Worm (Caenorhabditis elegans) whole organism, L4 larva: ENCODE measurements around the gene C35B1.5.

Experiments used
- F37D6.2 ChIP-seq: sonication (generic microtip); optimal IDR thresholded peaks from 2 replicates; lab custom pipeline; 2016; ENCODE audit warnings: mild to moderate bottlenecking, missing genetic modification characterization, missing compliant biosample characterization
- R02D3.7 ChIP-seq: fragments of 150-350 bp; sonication (generic microtip); optimal IDR thresholded peaks from 3 replicates; lab custom pipeline; 2014; ENCODE audit warnings: missing biosample characterization, missing genetic modification characterization
- T26A8.4 ChIP-seq: fragments of 200-800 bp; sonication (Bioruptor generic); IDR thresholded peaks from 2 replicates; pipeline ENCODE4 v1.3.6; 2022; ENCODE audit warnings: missing genetic modification characterization, missing compliant biosample characterization
- Y75B8A.6 ChIP-seq: fragments of 200-800 bp; sonication (Bioruptor generic); IDR thresholded peaks from 2 replicates; pipeline ENCODE4 v1.3.6; 2022; ENCODE audit warnings: missing genetic modification reagents, missing genetic modification characterization, missing compliant biosample characterization
- aha-1 ChIP-seq: fragments of 150-350 bp; peaks from one replicate; lab custom pipeline; 2014; ENCODE audit warnings: missing biosample characterization, missing genetic modification characterization
- ama-1 ChIP-seq: fragments of 150-350 bp; optimal IDR thresholded peaks from 2 replicates; lab custom pipeline; 2014; ENCODE audit warnings: inconsistent platforms, mixed read lengths
- attf-4 ChIP-seq: sonication (generic microtip); optimal IDR thresholded peaks from 3 replicates; lab custom pipeline; 2017; ENCODE audit warnings: missing biosample characterization, missing genetic modification characterization
- ceh-20 ChIP-seq: fragments of 200-800 bp; sonication (Bioruptor generic); IDR thresholded peaks from 2 replicates; pipeline ENCODE4 v1.3.6; 2022; ENCODE audit warnings: missing genetic modification reagents, missing genetic modification characterization, missing compliant biosample characterization
- ceh-28 ChIP-seq: fragments of 150-350 bp; optimal IDR thresholded peaks from 2 replicates; lab custom pipeline; 2014; ENCODE audit warnings: missing biosample characterization, missing genetic modification reagents, missing genetic modification characterization
- ceh-62 ChIP-seq: sonication (generic microtip); optimal IDR thresholded peaks from 2 replicates; lab custom pipeline; 2017; ENCODE audit warnings: missing biosample characterization, missing genetic modification characterization
- ces-1 ChIP-seq: fragments of 150-350 bp; sonication (generic microtip); optimal IDR thresholded peaks from 4 replicates; lab custom pipeline; 2014; ENCODE audit warnings: missing biosample characterization, missing genetic modification reagents, missing genetic modification characterization
- ctbp-1 ChIP-seq: fragments of 200-800 bp; sonication (Bioruptor generic); IDR thresholded peaks from 2 replicates; pipeline ENCODE4 v1.3.6; 2022; ENCODE audit warnings: missing genetic modification reagents, missing genetic modification characterization, missing compliant biosample characterization
- daf-16 ChIP-seq, 3 experiments: sonication (generic microtip); optimal IDR thresholded peaks; 2 replicates each; lab custom pipeline; 2016 to 2017; ENCODE audit warnings: missing genetic modification characterization in 3 of 3, missing genetic modification reagents in 3 of 3, mild to moderate bottlenecking in 2 of 3, missing compliant biosample characterization in 2 of 3, missing biosample characterization in 1 of 3, moderate library complexity in 1 of 3
- dmd-6 ChIP-seq: fragments of 200-800 bp; sonication (Bioruptor generic); IDR thresholded peaks from 2 replicates; pipeline ENCODE4 v1.3.6; 2022; ENCODE audit warnings: missing genetic modification reagents, missing genetic modification characterization, missing compliant biosample characterization
- dpl-1 ChIP-seq: fragments of 150-350 bp; optimal IDR thresholded peaks from 2 replicates; lab custom pipeline; 2014; ENCODE audit warnings: missing biosample characterization, missing genetic modification reagents, missing genetic modification characterization
- duxl-1 ChIP-seq: sonication (generic microtip); optimal IDR thresholded peaks from 2 replicates; lab custom pipeline; 2016; ENCODE audit warnings: mild to moderate bottlenecking, missing genetic modification characterization, moderate library complexity, missing compliant biosample characterization; ENCODE audit not compliant: poor library complexity
- dve-1 ChIP-seq: sonication (generic microtip); optimal IDR thresholded peaks from 2 replicates; lab custom pipeline; 2017; ENCODE audit warnings: antibody characterized with exemption, mild to moderate bottlenecking, missing genetic modification characterization, missing compliant biosample characterization; ENCODE audit not compliant: insufficient read depth
- egl-43 ChIP-seq: fragments of 200-800 bp; sonication (Bioruptor generic); IDR thresholded peaks from 2 replicates; pipeline ENCODE4 v1.3.6; 2022; ENCODE audit warnings: missing genetic modification reagents, missing genetic modification characterization, missing compliant biosample characterization
- hif-1 ChIP-seq, 2 experiments: sonication (generic microtip); optimal IDR thresholded peaks; 2 replicates each; lab custom pipeline; 2016 to 2017; ENCODE audit warnings: missing compliant biosample characterization in 2 of 2, missing genetic modification characterization in 2 of 2, missing genetic modification reagents in 2 of 2, missing genotype in 2 of 2, mild to moderate bottlenecking in 1 of 2
- hlh-11 ChIP-seq: fragments of 200-800 bp; sonication (Bioruptor generic); optimal IDR thresholded peaks from 2 replicates; lab custom pipeline; 2018; ENCODE audit warnings: mild to moderate bottlenecking, missing genetic modification characterization, missing compliant biosample characterization
- hlh-30 ChIP-seq: sonication (generic microtip); optimal IDR thresholded peaks from 2 replicates; lab custom pipeline; 2017; ENCODE audit warnings: antibody characterized with exemption, mild to moderate bottlenecking, missing genetic modification characterization, missing compliant biosample characterization; ENCODE audit not compliant: insufficient read depth
- hmg-1.1 ChIP-seq: fragments of 200-800 bp; sonication (Bioruptor generic); IDR thresholded peaks from 2 replicates; pipeline ENCODE4 v1.3.6; 2022; ENCODE audit warnings: missing genetic modification reagents, missing genetic modification characterization, missing compliant biosample characterization
- lin-1 ChIP-seq: fragments of 200-800 bp; sonication (Bioruptor generic); IDR thresholded peaks from 2 replicates; pipeline ENCODE4 v1.3.6; 2022; ENCODE audit warnings: missing genetic modification reagents, missing genetic modification characterization, missing compliant biosample characterization
- lin-13 ChIP-seq: fragments of 150-350 bp; optimal IDR thresholded peaks from 2 replicates; lab custom pipeline; 2014; ENCODE audit warnings: missing biosample characterization, missing genetic modification reagents, missing genetic modification characterization
- lin-38 ChIP-seq: fragments of 200-800 bp; sonication (Bioruptor generic); IDR thresholded peaks from 2 replicates; pipeline ENCODE4 v1.3.6; 2022; ENCODE audit warnings: missing genetic modification reagents, missing genetic modification characterization, missing compliant biosample characterization
- lsy-2 ChIP-seq, 2 experiments: fragments of 150-350 bp in 1 of 2; sonication (generic microtip) in 1 of 2; optimal IDR thresholded peaks; 2 replicates each; lab custom pipeline; 2014 to 2017; ENCODE audit warnings: missing biosample characterization in 2 of 2, missing genetic modification characterization in 2 of 2
- madf-9 ChIP-seq: fragments of 200-800 bp; sonication (Bioruptor generic); conservative IDR thresholded peaks from 2 replicates; pipeline ENCODE4 v1.3.6; 2022; ENCODE audit warnings: missing genetic modification reagents, missing genetic modification characterization, missing compliant biosample characterization
- mdl-1 ChIP-seq, 2 experiments: fragments of 150-350 bp in 1 of 2; sonication (generic microtip) in 1 of 2; optimal IDR thresholded peaks; 2 replicates each; lab custom pipeline; 2014 to 2017; ENCODE audit warnings: missing biosample characterization in 2 of 2, missing genetic modification characterization in 2 of 2
- mep-1 ChIP-seq: fragments of 150-350 bp; sonication (generic microtip); optimal IDR thresholded peaks from 3 replicates; lab custom pipeline; 2014; ENCODE audit warnings: missing biosample characterization, missing genetic modification characterization
- mes-2 ChIP-seq: sonication (generic microtip); optimal IDR thresholded peaks from 2 replicates; lab custom pipeline; 2016; ENCODE audit warnings: missing genotype, mild to moderate bottlenecking, missing genetic modification characterization, missing compliant biosample characterization; ENCODE audit not compliant: poor library complexity, severe bottlenecking
- nhr-102 ChIP-seq: sonication (generic microtip); optimal IDR thresholded peaks from 2 replicates; lab custom pipeline; 2016; ENCODE audit warnings: mild to moderate bottlenecking, missing genetic modification characterization, moderate library complexity, missing compliant biosample characterization
- nhr-11 ChIP-seq: fragments of 150-350 bp; optimal IDR thresholded peaks from 2 replicates; lab custom pipeline; 2014; ENCODE audit warnings: missing biosample characterization, missing genetic modification characterization
- nhr-237 ChIP-seq: sonication (generic microtip); optimal IDR thresholded peaks from 2 replicates; lab custom pipeline; 2017; ENCODE audit warnings: missing biosample characterization, missing genetic modification characterization
- nhr-25 ChIP-seq: sonication (generic microtip); optimal IDR thresholded peaks from 2 replicates; lab custom pipeline; 2017; ENCODE audit warnings: missing genetic modification characterization, mild to moderate bottlenecking, missing compliant biosample characterization, antibody characterized with exemption, moderate library complexity, borderline replicate concordance; ENCODE audit not compliant: insufficient read depth
- nhr-28 ChIP-seq: fragments of 150-350 bp; optimal IDR thresholded peaks from 2 replicates; lab custom pipeline; 2014; ENCODE audit warnings: missing biosample characterization, missing genetic modification characterization
- nhr-48 ChIP-seq: sonication (generic microtip); optimal IDR thresholded peaks from 2 replicates; lab custom pipeline; 2016; ENCODE audit warnings: mild to moderate bottlenecking, missing genetic modification characterization, missing compliant biosample characterization
- nhr-6 ChIP-seq: fragments of 150-350 bp; optimal IDR thresholded peaks from 2 replicates; lab custom pipeline; 2014; ENCODE audit warnings: missing biosample characterization, missing genetic modification characterization
- nhr-77 ChIP-seq: fragments of 150-350 bp; optimal IDR thresholded peaks from 2 replicates; lab custom pipeline; 2014; ENCODE audit warnings: missing biosample characterization, missing genetic modification characterization
- pha-4 ChIP-seq, 2 experiments: fragments of 150-350 bp in 1 of 2; fragments of 200-800 bp in 1 of 2; sonication (Bioruptor generic) in 1 of 2; IDR thresholded peaks in 1 of 2; optimal IDR thresholded peaks in 1 of 2; 2 replicates each; pipeline versions ENCODE4 v1.3.6 to Lab custom; 2014 to 2022; ENCODE audit warnings: missing genetic modification characterization in 2 of 2, missing genetic modification reagents in 2 of 2, missing biosample characterization in 1 of 2, missing compliant biosample characterization in 1 of 2
- rbr-2 ChIP-seq: sonication (generic microtip); optimal IDR thresholded peaks from 2 replicates; lab custom pipeline; 2016; ENCODE audit warnings: missing genotype, missing genetic modification characterization, missing compliant biosample characterization
- set-16 ChIP-seq: fragments of 200-800 bp; sonication (Bioruptor generic); IDR thresholded peaks from 2 replicates; pipeline ENCODE4 v1.3.6; 2022; ENCODE audit warnings: missing genetic modification reagents, missing genetic modification characterization, missing compliant biosample characterization
- snpc-4 ChIP-seq: fragments of 150-350 bp; optimal IDR thresholded peaks from 2 replicates; lab custom pipeline; 2014; ENCODE audit warnings: missing biosample characterization, missing genetic modification characterization
- spr-1 ChIP-seq: sonication (generic microtip); optimal IDR thresholded peaks from 2 replicates; lab custom pipeline; 2016; ENCODE audit warnings: mild to moderate bottlenecking, missing genetic modification characterization, missing compliant biosample characterization
- spr-3 ChIP-seq: fragments of 200-800 bp; sonication (Bioruptor generic); optimal IDR thresholded peaks from 2 replicates; lab custom pipeline; 2018; ENCODE audit warnings: mild to moderate bottlenecking, missing genetic modification characterization, missing compliant biosample characterization
- tag-97 ChIP-seq: fragments of 200-800 bp; sonication (Bioruptor generic); IDR thresholded peaks from 2 replicates; pipeline ENCODE4 v1.3.6; 2022; ENCODE audit warnings: missing genetic modification characterization, missing compliant biosample characterization
- tra-1 ChIP-seq: fragments of 200-800 bp; sonication (Bioruptor generic); IDR thresholded peaks from 2 replicates; pipeline ENCODE4 v1.3.6; 2022; ENCODE audit warnings: missing genetic modification reagents, missing genetic modification characterization, missing compliant biosample characterization
- zfp-2 ChIP-seq: sonication (generic microtip); optimal IDR thresholded peaks from 2 replicates; lab custom pipeline; 2016; ENCODE audit warnings: mild to moderate bottlenecking, missing genetic modification characterization, missing compliant biosample characterization

C35B1.5 gene

ce11 chrIV:4094364-4094763 lies 10.4 kb upstream of the C35B1.5 start (continued):
- no peak for TF ChIP-seq snpc-4 (tag; lab: Kevin White, UChicago)
- no peak for TF ChIP-seq attf-4 (tag; lab: Kevin White, UChicago)
- TF ChIP-seq nhr-28: no peak
- TF ChIP-seq lin-38 (GFP tag; lab: Robert Waterston, UW): no peak

- TF ChIP-seq ceh-20 (GFP tag; lab: Robert Waterston, UW): peak; percentile 63; the same call in 1 of the 2 replicates
- TF ChIP-seq T26A8.4 (GFP tag; lab: Robert Waterston, UW): peak; percentile 53; the same call in 1 of the 2 replicates
- peak; percentile 53 for TF ChIP-seq F37D6.2
- TF ChIP-seq hmg-1.1 (GFP tag; lab: Robert Waterston, UW): peak; percentile 92
- TF ChIP-seq dve-1 (tag; lab: Kevin White, UChicago): peak; percentile 89
- no peak for TF ChIP-seq Y75B8A.6 (GFP tag; lab: Robert Waterston, UW)
- TF ChIP-seq hif-1 (tag; optimal IDR thresholded peaks at IDR 0.05; lab: Kevin White, UChicago): peak in 1 of 2 experiments; percentile 47
- TF ChIP-seq mep-1 (tag; lab: Kevin White, UChicago): peak; percentile 75
- TF ChIP-seq nhr-77 (tag; lab: Kevin White, UChicago): peak; percentile 12
- TF ChIP-seq nhr-6 (tag; lab: Kevin White, UChicago): peak; percentile 18
- TF ChIP-seq spr-3 (GFP tag; lab: Kevin White, UChicago): no peak
- no peak for TF ChIP-seq lin-13 (GFP tag; lab: Kevin White, UChicago)
- TF ChIP-seq hlh-30 (tag; lab: Kevin White, UChicago): peak; percentile 64
- TF ChIP-seq nhr-102 (tag; lab: Kevin White, UChicago): peak; percentile 33
- TF ChIP-seq nhr-28: peak; percentile 56
- TF ChIP-seq rbr-2 (tag; lab: Kevin White, UChicago): peak; percentile 79
- peak; percentile 90 for TF ChIP-seq hlh-11 (tag; lab: Kevin White, UChicago)
- TF ChIP-seq lsy-2 (tag; optimal IDR thresholded peaks at IDR 0.05; lab: Kevin White, UChicago): peak in 1 of 2 experiments; percentile 69
- peak; percentile 46; the same call in 1 of the 2 replicates for TF ChIP-seq egl-43
- no peak for TF ChIP-seq ceh-62 (tag; lab: Kevin White, UChicago)
- peak; percentile 68 for TF ChIP-seq nhr-48 (tag; lab: Kevin White, UChicago)
- peak; percentile 62; the same call in 1 of the 2 replicates for TF ChIP-seq tra-1 (GFP tag; lab: Robert Waterston, UW)
- no peak for TF ChIP-seq nhr-25 (tag; lab: Kevin White, UChicago)
- peak; percentile 94 for TF ChIP-seq aha-1 (tag; lab: Kevin White, UChicago)
- TF ChIP-seq lin-38 (GFP tag; lab: Robert Waterston, UW): peak; percentile 55
- TF ChIP-seq pha-4 (GFP tag; IDR thresholded peaks at IDR 0.05; lab: Robert Waterston, UW): peak; percentile 72
- TF ChIP-seq pha-4 (tag; optimal IDR thresholded peaks at IDR 0.05; lab: Kevin White, UChicago): no peak
- peak; percentile 17 for TF ChIP-seq ama-1 (lab: Kevin White, UChicago)
- peak; percentile 52 for TF ChIP-seq dpl-1 (GFP tag; lab: Kevin White, UChicago)
- no peak for TF ChIP-seq nhr-237 (tag; lab: Kevin White, UChicago)
- no peak for TF ChIP-seq R02D3.7
- peak; percentile 5 for TF ChIP-seq spr-1 (tag; lab: Kevin White, UChicago)
- peak; percentile 63; the same call in 1 of the 2 replicates for TF ChIP-seq set-16
- peak; percentile 57 for TF ChIP-seq duxl-1 (tag; lab: Kevin White, UChicago)
- TF ChIP-seq lin-1 (GFP tag; lab: Robert Waterston, UW): no peak
- 0 out of 2 replicates have a peak, but pooled peaks have one; percentile 14 for TF ChIP-seq madf-9
- TF ChIP-seq mdl-1 (tag; optimal IDR thresholded peaks at IDR 0.05; lab: Kevin White, UChicago): peak in 1 of 2 experiments; percentile 59
- TF ChIP-seq daf-16 (GFP tag; optimal IDR thresholded peaks at IDR 0.05; lab: Kevin White, UChicago): peak in 1 of 2 experiments; percentile 28
- peak; percentile 54 for TF ChIP-seq daf-16 (tag; optimal IDR thresholded peaks at IDR 0.05; lab: Kevin White, UChicago)
- peak; percentile 10 for TF ChIP-seq nhr-11
- peak; percentile 70; the same call in 1 of the 2 replicates for TF ChIP-seq ctbp-1 (GFP tag; lab: Robert Waterston, UW)
- peak; percentile 62 for TF ChIP-seq ceh-28
- TF ChIP-seq mes-2: peak; percentile 72
- peak; percentile 75 for TF ChIP-seq dmd-6 (GFP tag; lab: Robert Waterston, UW)
- TF ChIP-seq tag-97 (GFP tag; lab: Robert Waterston, UW): no peak
- no peak for TF ChIP-seq ces-1 (GFP tag; lab: Kevin White, UChicago)
- peak; percentile 3 for TF ChIP-seq zfp-2 (tag; lab: Kevin White, UChicago)
- TF ChIP-seq, all 104 proteins: peak for 35
Observed at ce11 chrIV:4093087-4093486, 9.1 kb upstream of the C35B1.5 start.
